Worm (Caenorhabditis elegans) whole organism, young adult: Measurements from ENCODE around the gene istr-1.

Experiments
- B0336.3 ChIP-seq: fragments of 200-800 bp; sonication (Bioruptor generic); IDR thresholded peaks from 2 replicates; pipeline ENCODE4 v1.3.6; 2022; ENCODE audit warnings: missing genetic modification characterization, missing compliant biosample characterization
- D2030.7 ChIP-seq: fragments of 200-800 bp; sonication (Bioruptor generic); IDR thresholded peaks from 2 replicates; pipeline ENCODE4 v1.3.6; 2022; ENCODE audit warnings: missing genetic modification reagents, missing genetic modification characterization, missing compliant biosample characterization
- F10E7.11 ChIP-seq: sonication (generic microtip); optimal IDR thresholded peaks from 2 replicates; lab custom pipeline; 2017; ENCODE audit warnings: mild to moderate bottlenecking, missing genetic modification characterization, moderate library complexity, missing compliant biosample characterization
- F37B4.10 ChIP-seq: fragments of 200-800 bp; sonication (Bioruptor generic); IDR thresholded peaks from 2 replicates; pipeline ENCODE4 v1.3.6; 2022; ENCODE audit warnings: missing genetic modification characterization, missing compliant biosample characterization
- F52B5.7 ChIP-seq: sonication (generic microtip); optimal IDR thresholded peaks from 2 replicates; lab custom pipeline; 2016; ENCODE audit warnings: mild to moderate bottlenecking, missing genetic modification characterization, missing compliant biosample characterization
- F55B11.4 ChIP-seq: sonication (generic microtip); optimal IDR thresholded peaks from 2 replicates; lab custom pipeline; 2016; ENCODE audit warnings: missing compliant biosample characterization, missing genetic modification characterization, borderline replicate concordance; ENCODE audit not compliant: insufficient read depth
- Y56A3A.18 ChIP-seq: fragments of 200-800 bp; sonication (Bioruptor generic); IDR thresholded peaks from 2 replicates; pipeline ENCODE4 v1.3.6; 2022; ENCODE audit warnings: missing genetic modification reagents, missing genetic modification characterization, missing compliant biosample characterization
- ZK185.1 ChIP-seq: sonication (generic microtip); optimal IDR thresholded peaks from 2 replicates; lab custom pipeline; 2016; ENCODE audit warnings: mild to moderate bottlenecking, missing genetic modification characterization, missing compliant biosample characterization; ENCODE audit not compliant: poor library complexity, severe bottlenecking
- aptf-2 ChIP-seq: fragments of 200-800 bp; sonication (Bioruptor generic); conservative IDR thresholded peaks from 2 replicates; pipeline ENCODE4 v1.3.6; 2022; ENCODE audit warnings: missing genetic modification reagents, missing genetic modification characterization, missing compliant biosample characterization
- aptf-3 ChIP-seq: fragments of 200-800 bp; sonication (Bioruptor generic); IDR thresholded peaks from 2 replicates; pipeline ENCODE4 v1.3.6; 2022; ENCODE audit warnings: missing genetic modification characterization, missing compliant biosample characterization
- atf-7 ChIP-seq: sonication (generic microtip); optimal IDR thresholded peaks from 2 replicates; lab custom pipeline; 2017; ENCODE audit warnings: mild to moderate bottlenecking, missing genetic modification characterization, missing compliant biosample characterization
- attf-3 ChIP-seq: fragments of 200-800 bp; sonication (Bioruptor generic); conservative IDR thresholded peaks from 2 replicates; pipeline ENCODE4 v1.3.6; 2022; ENCODE audit warnings: missing genetic modification reagents, missing genetic modification characterization, missing compliant biosample characterization
- attf-6 ChIP-seq: fragments of 200-800 bp; sonication (Bioruptor generic); IDR thresholded peaks from 2 replicates; pipeline ENCODE4 v1.3.6; 2022; ENCODE audit warnings: missing genetic modification reagents, missing genetic modification characterization, missing compliant biosample characterization
- bed-1 ChIP-seq: fragments of 200-800 bp; sonication (Bioruptor generic); IDR thresholded peaks from 2 replicates; pipeline ENCODE4 v1.3.6; 2022; ENCODE audit warnings: missing genetic modification reagents, missing genetic modification characterization, missing compliant biosample characterization
- cebp-2 ChIP-seq: fragments of 200-800 bp; sonication (Bioruptor generic); IDR thresholded peaks from 2 replicates; pipeline ENCODE4 v1.3.6; 2022; ENCODE audit warnings: missing genetic modification characterization, missing compliant biosample characterization
- ceh-27 ChIP-seq: fragments of 200-800 bp; sonication (Bioruptor generic); optimal IDR thresholded peaks from 2 replicates; lab custom pipeline; 2018; ENCODE audit warnings: mild to moderate bottlenecking, missing genetic modification characterization, moderate library complexity, missing compliant biosample characterization
- ceh-40 ChIP-seq: fragments of 200-800 bp; sonication (Bioruptor generic); IDR thresholded peaks from 2 replicates; pipeline ENCODE4 v1.3.6; 2022; ENCODE audit warnings: missing genetic modification characterization, missing compliant biosample characterization
- ceh-58 ChIP-seq: fragments of 200-800 bp; sonication (Bioruptor generic); IDR thresholded peaks from 2 replicates; pipeline ENCODE4 v1.3.6; 2022; ENCODE audit warnings: missing genetic modification characterization, missing compliant biosample characterization
- chd-7 ChIP-seq: sonication (generic microtip); optimal IDR thresholded peaks from 2 replicates; lab custom pipeline; 2016; ENCODE audit warnings: mild to moderate bottlenecking, missing genetic modification characterization, moderate library complexity, missing compliant biosample characterization
- dpff-1 ChIP-seq: sonication (generic microtip); optimal IDR thresholded peaks from 2 replicates; lab custom pipeline; 2017; ENCODE audit warnings: mild to moderate bottlenecking, missing genetic modification characterization, missing compliant biosample characterization
- efl-1 ChIP-seq: fragments of 150-350 bp; optimal IDR thresholded peaks from 2 replicates; lab custom pipeline; 2014; ENCODE audit warnings: missing biosample characterization, missing genetic modification reagents, missing genetic modification characterization
- egl-44 ChIP-seq: fragments of 200-800 bp; sonication (Bioruptor generic); IDR thresholded peaks from 2 replicates; pipeline ENCODE4 v1.3.6; 2022; ENCODE audit warnings: missing genetic modification reagents, missing genetic modification characterization, missing compliant biosample characterization
- egrh-3 ChIP-seq: fragments of 200-800 bp; sonication (Bioruptor generic); IDR thresholded peaks from 2 replicates; pipeline ENCODE4 v1.3.6; 2022; ENCODE audit warnings: missing genetic modification reagents, missing genetic modification characterization, missing compliant biosample characterization
- ekl-4 ChIP-seq: fragments of 200-800 bp; sonication (Bioruptor generic); IDR thresholded peaks from 2 replicates; pipeline ENCODE4 v1.3.6; 2022; ENCODE audit warnings: missing genetic modification reagents, missing genetic modification characterization, missing compliant biosample characterization
- lag-1 ChIP-seq: fragments of 200-800 bp; sonication (Bioruptor generic); IDR thresholded peaks from 2 replicates; pipeline ENCODE4 v1.3.6; 2022; ENCODE audit warnings: missing genetic modification reagents, missing genetic modification characterization, missing compliant biosample characterization
- lin-54 ChIP-seq: fragments of 200-800 bp; sonication (Bioruptor generic); optimal IDR thresholded peaks from 2 replicates; lab custom pipeline; 2018; ENCODE audit warnings: mild to moderate bottlenecking, missing genetic modification characterization, missing compliant biosample characterization
- lsl-1 ChIP-seq: fragments of 200-800 bp; sonication (Bioruptor generic); optimal IDR thresholded peaks from 2 replicates; lab custom pipeline; 2018; ENCODE audit warnings: mild to moderate bottlenecking, missing genetic modification characterization, moderate library complexity, missing compliant biosample characterization
- lsy-27 ChIP-seq: sonication (generic microtip); optimal IDR thresholded peaks from 2 replicates; lab custom pipeline; 2017; ENCODE audit warnings: missing genetic modification characterization, mild to moderate bottlenecking, missing compliant biosample characterization, antibody characterized with exemption, missing genotype, borderline replicate concordance; ENCODE audit not compliant: insufficient read depth
- madf-8 ChIP-seq: fragments of 200-800 bp; sonication (Bioruptor generic); conservative IDR thresholded peaks from 2 replicates; pipeline ENCODE4 v1.3.6; 2022; ENCODE audit warnings: missing genetic modification reagents, missing genetic modification characterization, missing compliant biosample characterization
- mxl-1 ChIP-seq: sonication (generic microtip); optimal IDR thresholded peaks from 2 replicates; lab custom pipeline; 2016; ENCODE audit warnings: missing genetic modification characterization, missing compliant biosample characterization
- nhr-27 ChIP-seq: fragments of 200-800 bp; sonication (Bioruptor generic); optimal IDR thresholded peaks from 2 replicates; lab custom pipeline; 2018; ENCODE audit warnings: mild to moderate bottlenecking, missing genetic modification characterization, moderate library complexity, missing compliant biosample characterization
- nhr-90 ChIP-seq: sonication (generic microtip); optimal IDR thresholded peaks from 2 replicates; lab custom pipeline; 2016; ENCODE audit warnings: missing genotype, mild to moderate bottlenecking, missing genetic modification characterization, missing compliant biosample characterization
- pha-4 ChIP-seq: fragments of 150-350 bp; sonication (generic microtip); optimal IDR thresholded peaks from 2 replicates; lab custom pipeline; 2014; ENCODE audit warnings: missing biosample characterization, missing genetic modification reagents, missing genetic modification characterization
- rec-8 ChIP-seq, 2 experiments: sonication (generic microtip); optimal IDR thresholded peaks; 2 replicates each; lab custom pipeline; 2016; ENCODE audit warnings: mild to moderate bottlenecking in 2 of 2, missing genetic modification characterization in 2 of 2, missing genetic modification reagents in 2 of 2, missing genotype in 2 of 2, missing biosample characterization in 1 of 2, missing compliant biosample characterization in 1 of 2, moderate library complexity in 1 of 2
- sdz-38 ChIP-seq: sonication (generic microtip); optimal IDR thresholded peaks from 2 replicates; lab custom pipeline; 2016; ENCODE audit warnings: missing genotype, missing genetic modification characterization, missing compliant biosample characterization
- tbx-9 ChIP-seq: sonication (generic microtip); optimal IDR thresholded peaks from 2 replicates; lab custom pipeline; 2016; ENCODE audit warnings: borderline replicate concordance, missing genetic modification characterization, inconsistent platforms, missing compliant biosample characterization
- unc-62 ChIP-seq: fragments of 150-350 bp; optimal IDR thresholded peaks from 2 replicates; lab custom pipeline; 2014; ENCODE audit warnings: missing biosample characterization, missing genetic modification reagents, missing genetic modification characterization
- xnd-1 ChIP-seq: sonication (generic microtip); optimal IDR thresholded peaks from 2 replicates; lab custom pipeline; 2016; ENCODE audit warnings: missing genotype, missing genetic modification reagents, missing genetic modification characterization, missing compliant biosample characterization
- ztf-22 ChIP-seq: fragments of 200-800 bp; sonication (Bioruptor generic); optimal IDR thresholded peaks from 2 replicates; lab custom pipeline; 2018; ENCODE audit warnings: mild to moderate bottlenecking, missing genetic modification characterization, moderate library complexity, missing compliant biosample characterization
- ztf-25 ChIP-seq: fragments of 200-800 bp; sonication (Bioruptor generic); IDR thresholded peaks from 2 replicates; pipeline ENCODE4 v1.3.6; 2022; ENCODE audit warnings: missing genetic modification reagents, missing genetic modification characterization, missing compliant biosample characterization
- ztf-28 ChIP-seq: fragments of 200-800 bp; sonication (Bioruptor generic); IDR thresholded peaks from 2 replicates; pipeline ENCODE4 v1.3.6; 2022; ENCODE audit warnings: missing genetic modification reagents, missing genetic modification characterization, missing compliant biosample characterization
- ztf-6 ChIP-seq: fragments of 200-800 bp; sonication (Bioruptor generic); IDR thresholded peaks from 2 replicates; pipeline ENCODE4 v1.3.6; 2022; ENCODE audit warnings: missing genetic modification reagents, missing genetic modification characterization, missing compliant biosample characterization

The istr-1 gene

DNA sequence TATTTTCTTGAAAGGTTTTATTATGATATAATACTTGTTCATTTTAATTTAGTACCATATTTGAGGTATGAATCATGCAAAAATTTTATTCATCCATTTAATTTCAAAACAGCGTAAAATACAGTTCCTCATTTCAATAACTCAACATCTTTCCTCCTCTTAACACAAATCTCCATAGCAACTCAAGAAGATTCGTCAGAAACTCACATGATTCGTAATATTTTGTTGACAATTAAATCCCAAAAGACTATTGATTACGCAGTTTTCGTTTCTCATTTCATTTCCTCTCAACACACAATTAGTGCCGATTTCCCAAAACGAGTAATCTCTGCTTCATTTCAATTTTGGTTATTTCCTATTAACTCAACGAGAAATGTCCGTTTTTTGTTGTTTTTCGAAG, 10.6 kb downstream of the istr-1 start, which contains the start of gene R11D1.2:
Gene R11D1.2 (plus strand): TSS at position 301 of the 400 bp plus-strand sequence.
- TF ChIP-seq D2030.7 (GFP tag; lab: Robert Waterston, UW) = no peak
- TF ChIP-seq Y56A3A.18 (GFP tag; lab: Robert Waterston, UW) = no peak
- no peak for TF ChIP-seq ceh-40 (GFP tag; lab: Robert Waterston, UW)
- no peak for TF ChIP-seq ztf-28 (GFP tag; lab: Robert Waterston, UW)
- no peak for TF ChIP-seq egl-44 (GFP tag; lab: Robert Waterston, UW)
- TF ChIP-seq unc-62 (GFP tag; lab: Kevin White, UChicago) = no peak
- TF ChIP-seq ztf-22 (GFP tag; lab: Kevin White, UChicago) = no peak
- TF ChIP-seq bed-1 (GFP tag; lab: Robert Waterston, UW) = no peak
- no peak for TF ChIP-seq ztf-6
- TF ChIP-seq F55B11.4 (tag; lab: Kevin White, UChicago) = no peak
- TF ChIP-seq lsy-27 (tag; lab: Kevin White, UChicago) = no peak
- TF ChIP-seq nhr-27 = no peak
- TF ChIP-seq lin-54 (GFP tag; lab: Kevin White, UChicago) = no peak
- TF ChIP-seq pha-4 (tag; lab: Kevin White, UChicago) = no peak
- no peak for TF ChIP-seq ekl-4
- no peak for TF ChIP-seq ZK185.1
- TF ChIP-seq, all 124 proteins: peak for 0

DNA sequence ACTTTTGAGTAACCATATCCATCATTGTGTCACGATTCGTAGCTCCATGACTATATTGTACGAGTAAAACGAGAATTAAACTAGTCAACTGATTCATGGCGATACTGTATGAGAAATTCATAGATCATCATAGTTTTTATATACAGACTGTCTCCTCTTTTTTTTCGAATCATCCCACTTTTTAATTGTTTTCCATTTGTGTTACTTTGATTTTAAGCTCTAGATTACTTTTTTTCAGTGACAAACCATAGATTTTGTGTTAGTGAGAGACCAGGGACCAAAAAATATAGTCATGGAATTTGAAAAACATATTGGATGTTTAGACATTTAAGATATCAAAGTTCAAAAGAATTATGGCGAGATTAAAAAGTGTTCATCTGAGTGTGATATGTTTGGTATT, 14.3 kb downstream of the istr-1 start, which contains the start of gene R11D1.3:
Gene R11D1.3 (minus strand): TSS at position 101 of the 400 bp plus-strand sequence.
- TF ChIP-seq lag-1 = no peak
- TF ChIP-seq cebp-2 (GFP tag; lab: Robert Waterston, UW) = no peak

DNA sequence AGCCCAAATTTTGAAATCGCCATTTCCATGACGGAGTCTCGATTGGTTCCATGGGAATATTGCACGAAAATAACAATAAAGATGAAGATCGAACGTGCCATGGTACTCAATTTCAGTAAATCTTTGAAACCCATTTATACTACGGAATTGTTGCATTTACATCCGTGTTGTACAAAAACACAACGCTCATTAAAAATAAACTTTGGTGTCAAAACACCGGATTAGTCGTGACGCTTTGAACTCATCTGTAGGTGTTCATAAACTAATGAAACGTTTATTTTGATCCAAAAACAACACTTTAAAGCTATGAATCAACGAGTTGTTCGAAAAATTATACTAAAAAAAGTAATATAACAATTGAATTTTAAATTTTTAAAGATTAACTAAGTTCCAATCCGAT, 16.5 kb downstream of the istr-1 start, which contains the start of gene R11D1.4:
Gene R11D1.4 (minus strand): TSS at position 101 of the 400 bp plus-strand sequence.
- no peak for TF ChIP-seq attf-3 (GFP tag; lab: Robert Waterston, UW)
- TF ChIP-seq attf-6 = no peak
- no peak for TF ChIP-seq unc-62 (GFP tag; lab: Kevin White, UChicago)
- TF ChIP-seq sdz-38 = no peak
- no peak for TF ChIP-seq F52B5.7 (tag; lab: Kevin White, UChicago)
- no peak for TF ChIP-seq ztf-25 (GFP tag; lab: Robert Waterston, UW)
- TF ChIP-seq madf-8 (GFP tag; lab: Robert Waterston, UW) = no peak
- no peak for TF ChIP-seq rec-8 (tag; optimal IDR thresholded peaks at IDR 0.05; lab: Kevin White, UChicago)
- TF ChIP-seq ceh-27 (GFP tag; lab: Kevin White, UChicago) = no peak
- TF ChIP-seq mxl-1 (tag; lab: Kevin White, UChicago) = no peak
- TF ChIP-seq dpff-1 (tag; lab: Kevin White, UChicago) = no peak
- TF ChIP-seq aptf-3 = no peak
- no peak for TF ChIP-seq ekl-4
- no peak for TF ChIP-seq B0336.3 (GFP tag; lab: Robert Waterston, UW)
- TF ChIP-seq F37B4.10 (GFP tag; lab: Robert Waterston, UW) = no peak
- no peak for TF ChIP-seq nhr-90 (tag; lab: Kevin White, UChicago)
- TF ChIP-seq lsl-1 (GFP tag; lab: Kevin White, UChicago) = no peak
- TF ChIP-seq ZK185.1 = no peak

DNA sequence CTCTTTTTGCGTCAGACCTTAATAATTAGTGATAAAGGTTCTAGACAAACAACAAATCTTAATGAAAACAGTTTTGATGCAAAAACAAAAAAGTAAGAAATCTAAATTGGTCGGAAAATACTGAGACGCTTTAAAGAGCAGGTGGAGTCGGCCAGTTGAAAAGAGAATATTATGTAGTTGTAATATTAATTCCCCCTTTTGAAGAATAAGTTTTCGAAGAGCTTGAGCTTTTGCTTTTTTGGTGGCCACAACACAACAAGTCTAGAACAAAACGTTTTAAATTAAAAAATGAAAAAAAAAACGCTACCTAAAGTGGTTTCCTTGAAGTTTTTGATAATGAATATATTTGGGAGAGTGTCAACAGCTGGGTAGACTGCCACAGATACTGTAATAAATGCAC, 18.8 kb downstream of the istr-1 start, which contains the start of gene str-178:
Gene str-178 (minus strand): TSS at position 101 of the 400 bp plus-strand sequence.
- TF ChIP-seq chd-7 (tag; lab: Kevin White, UChicago) (no peak), efl-1 (GFP tag; lab: Kevin White, UChicago) (no peak), xnd-1 (no peak), egrh-3 (no peak), tbx-9 (tag; lab: Kevin White, UChicago) (no peak), aptf-2 (GFP tag; lab: Robert Waterston, UW) (no peak), ceh-27 (GFP tag; lab: Kevin White, UChicago) (no peak), atf-7 (tag; lab: Kevin White, UChicago) (no peak), pha-4 (tag; lab: Kevin White, UChicago) (no peak), F10E7.11 (tag; lab: Kevin White, UChicago) (no peak), ceh-58 (GFP tag; lab: Robert Waterston, UW) (no peak)
